Worm (Caenorhabditis elegans): ENCODE measurements around the gene adal-1.

ce11 chrII:6939873-6940272 lies 46.4 kb upstream of the adal-1 start:
- no peak for TF ChIP-seq nhr-11 (tag; optimal IDR thresholded peaks at IDR 0.05)
- no peak for TF ChIP-seq ama-1 (optimal IDR thresholded peaks at IDR 0.05)
- TF ChIP-seq nhr-12 (tag; optimal IDR thresholded peaks at IDR 0.05), result no peak
- TF ChIP-seq nhr-77 (tag; optimal IDR thresholded peaks at IDR 0.05), result no peak
- no peak for TF ChIP-seq lsy-2 (tag; optimal IDR thresholded peaks at IDR 0.05)
- no peak for TF ChIP-seq ceh-82 (tag; optimal IDR thresholded peaks at IDR 0.05)
- TF ChIP-seq nhr-10 (tag; optimal IDR thresholded peaks at IDR 0.05), result no peak
- no peak for TF ChIP-seq elt-3 (tag; optimal IDR thresholded peaks at IDR 0.05)
- no peak for TF ChIP-seq elt-1 (tag; optimal IDR thresholded peaks at IDR 0.05)
- no peak for TF ChIP-seq dmd-4 (tag; optimal IDR thresholded peaks at IDR 0.05)
- TF ChIP-seq aly-2 (tag; optimal IDR thresholded peaks at IDR 0.05), result no peak
- TF ChIP-seq mdl-1 (tag; optimal IDR thresholded peaks at IDR 0.05), result no peak

All from whole organism, L2 larva.